Fruit fly (Drosophila melanogaster): ENCODE results near the gene ldd.

ldd gene

DNA sequence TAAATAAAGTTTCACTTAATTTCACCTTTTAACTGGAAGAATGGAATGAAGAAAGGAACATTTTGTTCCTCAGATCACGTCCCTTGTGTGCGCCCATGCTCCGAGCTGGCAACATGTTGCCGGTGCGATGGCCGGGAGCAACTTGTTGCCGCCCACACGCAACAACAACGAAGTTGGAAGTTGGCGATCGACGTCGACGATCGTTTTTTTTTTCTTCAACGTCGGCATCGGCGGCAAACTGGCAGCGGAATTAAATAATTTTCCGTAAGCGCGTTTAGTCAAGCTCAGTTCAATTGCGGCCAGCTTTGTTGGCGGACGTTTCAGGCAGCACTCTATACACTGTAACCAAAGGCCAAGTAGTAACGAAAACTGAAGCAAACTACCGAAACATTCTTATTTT lies at the start of gene ldd:
ldd (plus strand) TSS at position 136 of the 400 bp plus-strand sequence.
- TF ChIP-seq CG6163 (GFP tag; IDR thresholded peaks at IDR 0.05) (no peak; the same call in 2 of the 3 replicates), eg (GFP tag; IDR thresholded peaks at IDR 0.05) (0 out of 3 replicates have a peak, but pooled peaks have one; percentile 19), CG1621 (tag; optimal IDR thresholded peaks at IDR 0.05) (peak; percentile 77)

DNA sequence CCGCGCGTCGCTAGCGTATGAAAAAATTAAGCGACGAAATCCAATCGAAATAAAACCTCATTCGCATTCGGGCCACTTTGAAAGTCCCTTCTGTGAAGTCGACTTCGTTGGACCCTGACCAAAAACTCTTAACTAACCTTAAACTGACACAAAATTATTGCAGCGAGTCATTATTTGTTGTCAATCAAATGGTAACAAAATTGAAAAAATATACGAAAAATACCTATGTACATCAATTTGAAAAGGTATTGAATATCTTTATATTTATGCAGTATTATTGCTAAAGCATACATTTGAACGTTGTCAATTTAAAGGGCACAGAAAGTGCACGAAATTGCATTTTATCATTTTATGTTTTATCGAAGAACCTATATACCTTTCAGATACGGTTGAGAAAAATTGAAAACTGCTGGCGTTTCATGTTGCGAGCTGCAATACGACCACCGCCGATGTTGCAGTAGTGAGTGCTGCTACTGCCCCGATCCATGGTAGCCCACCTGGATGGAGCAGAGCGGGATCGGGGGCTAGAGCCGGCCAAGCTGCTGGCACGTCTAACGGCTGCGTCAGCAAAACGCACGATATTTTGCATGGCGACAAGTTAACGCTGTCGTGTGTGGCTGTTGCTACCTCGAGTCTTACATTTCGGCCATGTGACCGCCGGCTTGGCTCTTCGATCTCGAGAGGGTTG lies 49.6 kb upstream of the ldd start:
- TF ChIP-seq Lpt (GFP tag; optimal IDR thresholded peaks at IDR 0.05): peak; percentile 23
- TF ChIP-seq CG4318 (GFP tag; optimal IDR thresholded peaks at IDR 0.05): peak; percentile 75
- peak; percentile 56 for TF ChIP-seq acj6 (GFP tag; optimal IDR thresholded peaks at IDR 0.05)
- peak; percentile 66 for TF ChIP-seq OdsH (GFP tag; optimal IDR thresholded peaks at IDR 0.05)
- peak; percentile 63 for TF ChIP-seq lz (GFP tag; optimal IDR thresholded peaks at IDR 0.05)
- no peak for TF ChIP-seq fd85E (GFP tag; optimal IDR thresholded peaks at IDR 0.05)
- TF ChIP-seq CG1621 (tag; optimal IDR thresholded peaks at IDR 0.05): no peak
- TF ChIP-seq Hr39 (GFP tag; optimal IDR thresholded peaks at IDR 0.05): peak; percentile 67
- peak; percentile 32; the same call in 1 of the 3 replicates for TF ChIP-seq CG6163 (GFP tag; IDR thresholded peaks at IDR 0.05)
- no peak for TF ChIP-seq Eip93F (GFP tag; optimal IDR thresholded peaks at IDR 0.05)
- peak; percentile 17 for TF ChIP-seq Sox15 (GFP tag; optimal IDR thresholded peaks at IDR 0.05)
- no peak for TF ChIP-seq Hr38 (GFP tag; optimal IDR thresholded peaks at IDR 0.05)
- TF ChIP-seq CG3919 (GFP tag; optimal IDR thresholded peaks at IDR 0.05): peak; percentile 53
- no peak for TF ChIP-seq CG9139 (GFP tag; optimal IDR thresholded peaks at IDR 0.05)
- TF ChIP-seq Sox102F (GFP tag; optimal IDR thresholded peaks at IDR 0.05): peak; percentile 57
- peak; percentile 9 for TF ChIP-seq Eip75B (GFP tag; optimal IDR thresholded peaks at IDR 0.05)
- TF ChIP-seq CG6276 (GFP tag; optimal IDR thresholded peaks at IDR 0.05): peak; percentile 68
- TF ChIP-seq CG10631 (GFP tag; optimal IDR thresholded peaks at IDR 0.05): peak; percentile 42
- TF ChIP-seq dsx (GFP tag; optimal IDR thresholded peaks at IDR 0.05; ENCODE audit: poor library complexity, severe bottlenecking): no peak
- no peak for TF ChIP-seq CG11294 (GFP tag; IDR thresholded peaks at IDR 0.05)
- TF ChIP-seq CG6854 (GFP tag; optimal IDR thresholded peaks at IDR 0.05): no peak
- TF ChIP-seq CG34406 (GFP tag; optimal IDR thresholded peaks at IDR 0.05): peak; percentile 49
- peak; percentile 36 for TF ChIP-seq Smox (GFP tag; optimal IDR thresholded peaks at IDR 0.05)
- peak; percentile 89 for TF ChIP-seq CG32006 (GFP tag; optimal IDR thresholded peaks at IDR 0.05)
- peak; percentile 62 for TF ChIP-seq achi (GFP tag; optimal IDR thresholded peaks at IDR 0.05)
- peak; percentile 47 for TF ChIP-seq CG10669 (GFP tag; optimal IDR thresholded peaks at IDR 0.05)
- TF ChIP-seq cyc (GFP tag; optimal IDR thresholded peaks at IDR 0.05): peak; percentile 24
- no peak for TF ChIP-seq CG6808 (GFP tag; optimal IDR thresholded peaks at IDR 0.05)
- TF ChIP-seq CG11902 (GFP tag; optimal IDR thresholded peaks at IDR 0.05): no peak
- TF ChIP-seq salr (GFP tag; optimal IDR thresholded peaks at IDR 0.05): peak in 1 of 2 experiments; percentile 41
- peak; percentile 73 for TF ChIP-seq CG8119 (GFP tag; IDR thresholded peaks at IDR 0.05)
- peak; percentile 29 for TF ChIP-seq net (GFP tag; optimal IDR thresholded peaks at IDR 0.05)
- peak; percentile 93 for TF ChIP-seq Eip78C (GFP tag)
- TF ChIP-seq Ets21C (GFP tag; optimal IDR thresholded peaks at IDR 0.05): peak; percentile 53
- TF ChIP-seq CG8632 (GFP tag; optimal IDR thresholded peaks at IDR 0.05): peak; percentile 47
- TF ChIP-seq topi (GFP tag; optimal IDR thresholded peaks at IDR 0.05): peak; percentile 47
- TF ChIP-seq dac (GFP tag; optimal IDR thresholded peaks at IDR 0.05): peak; percentile 53
- TF ChIP-seq spab (GFP tag; optimal IDR thresholded peaks at IDR 0.05): no peak
- 0 out of 2 replicates have a peak, but pooled peaks have one; percentile 21 for TF ChIP-seq Gug (GFP tag; IDR thresholded peaks at IDR 0.05)
- TF ChIP-seq CG3032 (tag; optimal IDR thresholded peaks at IDR 0.05): peak; percentile 42
- peak; percentile 55 for TF ChIP-seq CG31627 (GFP tag; optimal IDR thresholded peaks at IDR 0.05)
- peak; percentile 55 for TF ChIP-seq esn (GFP tag; optimal IDR thresholded peaks at IDR 0.05)
- TF ChIP-seq CG7368 (GFP tag; optimal IDR thresholded peaks at IDR 0.05): peak; percentile 8
- peak; percentile 47 for TF ChIP-seq CG6792 (GFP tag; optimal IDR thresholded peaks at IDR 0.05)
- TF ChIP-seq Sox14 (GFP tag; optimal IDR thresholded peaks at IDR 0.05): peak; percentile 60
- TF ChIP-seq CG11762 (GFP tag; optimal IDR thresholded peaks at IDR 0.05; ENCODE audit: insufficient read depth): peak; percentile 20
- TF ChIP-seq svp (GFP tag): peak; percentile 65
- TF ChIP-seq Blimp-1 (GFP tag; optimal IDR thresholded peaks at IDR 0.05): no peak

Data from whole organism, prepupa.